Worm (Caenorhabditis elegans) whole organism, L2 larva: ENCODE results near the gene brf-1.
A peak's percentile ranks its signal among the peaks of the same experiment; 100 is the strongest.

ENCODE experiments used
- C34F6.9 ChIP-seq: fragments of 150-350 bp; optimal IDR thresholded peaks from 2 replicates; lab custom pipeline; 2014; ENCODE audit warnings: missing biosample characterization, missing genetic modification characterization
- F13H6.1 ChIP-seq: sonication (generic microtip); optimal IDR thresholded peaks from 2 replicates; lab custom pipeline; 2016; ENCODE audit warnings: missing genetic modification characterization, missing compliant biosample characterization
- R02D3.7 ChIP-seq: fragments of 150-350 bp; optimal IDR thresholded peaks from 2 replicates; lab custom pipeline; 2014; ENCODE audit warnings: missing biosample characterization, missing genetic modification characterization
- Y55F3AM.14 ChIP-seq: fragments of 200-800 bp; sonication (Bioruptor generic); optimal IDR thresholded peaks from 2 replicates; lab custom pipeline; 2018; ENCODE audit warnings: mild to moderate bottlenecking, missing genetic modification characterization, missing compliant biosample characterization
- ZK546.5 ChIP-seq: sonication (generic microtip); optimal IDR thresholded peaks from 2 replicates; lab custom pipeline; 2017; ENCODE audit warnings: missing biosample characterization, missing genetic modification characterization
- alr-1 ChIP-seq: fragments of 150-350 bp; optimal IDR thresholded peaks from 2 replicates; lab custom pipeline; 2014; ENCODE audit warnings: missing biosample characterization, missing genetic modification characterization
- aly-2 ChIP-seq: fragments of 150-350 bp; optimal IDR thresholded peaks from 2 replicates; lab custom pipeline; 2014; ENCODE audit warnings: missing biosample characterization, missing genetic modification characterization
- ama-1 ChIP-seq: fragments of 150-350 bp; optimal IDR thresholded peaks from 2 replicates; lab custom pipeline; 2018; ENCODE audit warnings: inconsistent platforms
- blmp-1 ChIP-seq: sonication (generic microtip); optimal IDR thresholded peaks from 2 replicates; lab custom pipeline; 2017; ENCODE audit warnings: missing genetic modification characterization, mild to moderate bottlenecking, missing compliant biosample characterization, antibody characterized with exemption, moderate library complexity; ENCODE audit not compliant: insufficient read depth
- ceh-16 ChIP-seq: fragments of 150-350 bp; optimal IDR thresholded peaks from 2 replicates; lab custom pipeline; 2014; ENCODE audit warnings: missing biosample characterization, missing genetic modification characterization
- crh-2 ChIP-seq: sonication (generic microtip); optimal IDR thresholded peaks from 2 replicates; lab custom pipeline; 2017; ENCODE audit warnings: missing biosample characterization, missing genetic modification characterization
- dmd-4 ChIP-seq: sonication (generic microtip); optimal IDR thresholded peaks from 2 replicates; lab custom pipeline; 2017; ENCODE audit warnings: missing biosample characterization, missing genetic modification characterization
- egl-27 ChIP-seq: sonication (generic microtip); optimal IDR thresholded peaks from 3 replicates; lab custom pipeline; 2017; ENCODE audit warnings: missing biosample characterization, missing genetic modification reagents, missing genetic modification characterization
- elt-1 ChIP-seq: fragments of 150-350 bp; optimal IDR thresholded peaks from 2 replicates; lab custom pipeline; 2014; ENCODE audit warnings: missing biosample characterization, missing genetic modification characterization
- elt-3 ChIP-seq: sonication (generic microtip); optimal IDR thresholded peaks from 2 replicates; lab custom pipeline; 2017; ENCODE audit warnings: missing biosample characterization, missing genetic modification characterization
- fos-1 ChIP-seq: fragments of 150-350 bp; optimal IDR thresholded peaks from 2 replicates; lab custom pipeline; 2014; ENCODE audit warnings: missing biosample characterization, missing genetic modification characterization
- gmeb-1 ChIP-seq: fragments of 150-350 bp; optimal IDR thresholded peaks from 2 replicates; lab custom pipeline; 2014; ENCODE audit warnings: missing biosample characterization, missing genetic modification characterization
- lin-11 ChIP-seq: fragments of 150-350 bp; sonication (generic microtip); optimal IDR thresholded peaks from 2 replicates; lab custom pipeline; 2014; ENCODE audit warnings: missing biosample characterization, missing genetic modification characterization, inconsistent platforms, mixed read lengths
- lin-13 ChIP-seq: fragments of 150-350 bp; optimal IDR thresholded peaks from 2 replicates; lab custom pipeline; 2014; ENCODE audit warnings: missing biosample characterization, missing genetic modification reagents, missing genetic modification characterization
- lin-39 ChIP-seq: fragments of 150-350 bp; optimal IDR thresholded peaks from 2 replicates; lab custom pipeline; 2014; ENCODE audit warnings: missing biosample characterization, missing genetic modification reagents, missing genetic modification characterization
- lsy-2 ChIP-seq, 2 experiments: fragments of 150-350 bp in 1 of 2; sonication (generic microtip) in 1 of 2; optimal IDR thresholded peaks; 2 replicates each; lab custom pipeline; 2014 to 2017; ENCODE audit warnings: missing biosample characterization in 2 of 2, missing genetic modification characterization in 2 of 2
- mab-5 ChIP-seq: fragments of 150-350 bp; optimal IDR thresholded peaks from 2 replicates; lab custom pipeline; 2014; ENCODE audit warnings: missing biosample characterization, missing genetic modification characterization
- mbf-1 ChIP-seq: sonication (generic microtip); optimal IDR thresholded peaks from 2 replicates; lab custom pipeline; 2017; ENCODE audit warnings: missing biosample characterization, missing genetic modification characterization
- mdl-1 ChIP-seq, 2 experiments: fragments of 150-350 bp in 1 of 2; sonication (generic microtip) in 1 of 2; optimal IDR thresholded peaks; 2 replicates each; lab custom pipeline; 2017; ENCODE audit warnings: missing biosample characterization in 2 of 2, missing genetic modification characterization in 2 of 2
- nhr-10 ChIP-seq: sonication (generic microtip); optimal IDR thresholded peaks from 2 replicates; lab custom pipeline; 2017; ENCODE audit warnings: missing biosample characterization, missing genetic modification characterization
- nhr-11 ChIP-seq: fragments of 150-350 bp; optimal IDR thresholded peaks from 2 replicates; lab custom pipeline; 2014; ENCODE audit warnings: missing biosample characterization, missing genetic modification characterization
- nhr-12 ChIP-seq: fragments of 150-350 bp; optimal IDR thresholded peaks from 2 replicates; lab custom pipeline; 2014; ENCODE audit warnings: missing biosample characterization, missing genetic modification characterization
- nhr-21 ChIP-seq: fragments of 150-350 bp; optimal IDR thresholded peaks from 2 replicates; lab custom pipeline; 2014; ENCODE audit warnings: missing biosample characterization, missing genetic modification characterization
- nhr-23 ChIP-seq: fragments of 150-350 bp; optimal IDR thresholded peaks from 2 replicates; lab custom pipeline; 2014; ENCODE audit warnings: missing biosample characterization, missing genetic modification reagents, missing genetic modification characterization
- nhr-237 ChIP-seq: fragments of 150-350 bp; optimal IDR thresholded peaks from 2 replicates; lab custom pipeline; 2014; ENCODE audit warnings: missing biosample characterization, missing genetic modification characterization
- nhr-25 ChIP-seq: fragments of 150-350 bp; sonication (generic microtip); optimal IDR thresholded peaks from 3 replicates; lab custom pipeline; 2014; ENCODE audit warnings: missing biosample characterization, missing genetic modification characterization
- nhr-6 ChIP-seq: fragments of 150-350 bp; optimal IDR thresholded peaks from 2 replicates; lab custom pipeline; 2014; ENCODE audit warnings: missing biosample characterization, missing genetic modification characterization
- nhr-77 ChIP-seq: fragments of 150-350 bp; optimal IDR thresholded peaks from 2 replicates; lab custom pipeline; 2014; ENCODE audit warnings: missing biosample characterization, missing genetic modification characterization
- peb-1 ChIP-seq: fragments of 150-350 bp; optimal IDR thresholded peaks from 2 replicates; lab custom pipeline; 2014; ENCODE audit warnings: missing biosample characterization, missing genetic modification characterization
- skn-1 ChIP-seq: sonication (generic microtip); optimal IDR thresholded peaks from 2 replicates; lab custom pipeline; 2017; ENCODE audit warnings: missing biosample characterization, missing genetic modification characterization
- sma-3 ChIP-seq: sonication (generic microtip); optimal IDR thresholded peaks from 2 replicates; lab custom pipeline; 2016; ENCODE audit warnings: missing genetic modification reagents, missing genetic modification characterization, missing compliant biosample characterization
- sma-9 ChIP-seq, 2 experiments: fragments of 150-350 bp in 1 of 2; sonication (generic microtip) in 1 of 2; optimal IDR thresholded peaks; 2 replicates each; lab custom pipeline; 2014 to 2016; ENCODE audit warnings: missing genetic modification characterization in 2 of 2, mild to moderate bottlenecking in 1 of 2, missing biosample characterization in 1 of 2, missing compliant biosample characterization in 1 of 2, missing genetic modification reagents in 1 of 2, moderate library complexity in 1 of 2
- snpc-4 ChIP-seq: fragments of 150-350 bp; optimal IDR thresholded peaks from 2 replicates; lab custom pipeline; 2014; ENCODE audit warnings: missing biosample characterization, missing genetic modification characterization
- unc-39 ChIP-seq: fragments of 150-350 bp; optimal IDR thresholded peaks from 2 replicates; lab custom pipeline; 2014; ENCODE audit warnings: missing biosample characterization, missing genetic modification characterization
- unc-62 ChIP-seq: fragments of 150-350 bp; optimal IDR thresholded peaks from 2 replicates; lab custom pipeline; 2014; ENCODE audit warnings: missing biosample characterization, missing genetic modification reagents, missing genetic modification characterization
- ztf-1 ChIP-seq: fragments of 200-800 bp; sonication (Bioruptor generic); conservative IDR thresholded peaks from 2 replicates; pipeline ENCODE4 v1.3.6; 2022; ENCODE audit warnings: missing genetic modification characterization, missing compliant biosample characterization
- ztf-11 ChIP-seq: sonication (generic microtip); optimal IDR thresholded peaks from 2 replicates; lab custom pipeline; 2017; ENCODE audit warnings: missing biosample characterization, missing genetic modification characterization
- ztf-4 ChIP-seq: fragments of 150-350 bp; optimal IDR thresholded peaks from 2 replicates; lab custom pipeline; 2014; ENCODE audit warnings: missing biosample characterization, missing genetic modification characterization

Gene brf-1

DNA sequence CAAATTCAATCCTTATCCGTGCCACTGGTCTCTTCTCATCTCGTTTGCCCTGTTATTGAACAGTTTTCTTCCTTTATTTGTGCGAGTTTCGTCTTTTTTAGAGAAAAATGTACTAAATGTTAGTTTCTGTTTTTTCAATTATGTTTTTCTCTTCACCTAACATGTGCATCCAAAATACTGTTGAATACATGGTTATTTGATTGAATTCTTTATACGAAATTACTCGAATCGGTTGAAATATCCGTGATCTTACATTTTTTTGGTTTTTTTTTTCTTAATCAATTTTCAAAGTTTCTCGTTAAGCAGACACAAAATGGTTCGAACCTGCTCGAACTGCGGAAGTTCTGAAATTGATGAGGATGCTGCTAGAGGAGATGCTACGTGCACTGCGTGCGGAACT is at the start of gene brf-1:
TSS of gene brf-1 (plus strand) at position 301 of the 400 bp plus-strand sequence.
- no peak for TF ChIP-seq ztf-4 (tag; lab: Kevin White, UChicago)
- TF ChIP-seq sma-9 (GFP tag; optimal IDR thresholded peaks at IDR 0.05; lab: Kevin White, UChicago), result no peak
- TF ChIP-seq sma-9 (tag; optimal IDR thresholded peaks at IDR 0.05; lab: Kevin White, UChicago), result no peak
- no peak for TF ChIP-seq unc-39 (tag; lab: Kevin White, UChicago)

DNA sequence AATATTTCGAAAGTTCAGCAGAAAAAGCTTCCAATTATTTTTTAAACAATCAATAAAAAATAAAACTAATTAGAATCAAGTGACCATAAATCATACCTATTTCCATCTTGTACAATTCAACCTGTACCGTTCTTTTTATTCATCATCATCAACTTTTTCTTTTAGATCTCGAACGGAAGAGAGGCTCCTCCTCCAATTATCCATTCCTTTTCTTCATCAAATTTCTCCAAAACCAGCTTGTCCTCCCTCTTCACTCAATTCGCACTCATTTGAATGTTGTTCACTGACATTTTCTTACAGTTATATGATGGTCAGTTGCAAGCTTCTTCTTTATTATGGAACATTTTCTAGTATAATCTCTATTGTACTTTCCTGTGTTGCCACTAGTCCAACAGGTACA is 43.8 kb upstream of the brf-1 start, which contains the start of gene C30G12.4:
TSS of gene C30G12.4 (plus strand) at position 301 of the 400 bp plus-strand sequence.
- TF ChIP-seq nhr-21 (tag; lab: Kevin White, UChicago) (no peak), ama-1 (lab: Kevin White, UChicago) (no peak), lin-13 (GFP tag; lab: Kevin White, UChicago) (no peak), ztf-1 (GFP tag; lab: Robert Waterston, UW) (no peak), nhr-11 (tag; lab: Kevin White, UChicago) (no peak), snpc-4 (no peak)

DNA sequence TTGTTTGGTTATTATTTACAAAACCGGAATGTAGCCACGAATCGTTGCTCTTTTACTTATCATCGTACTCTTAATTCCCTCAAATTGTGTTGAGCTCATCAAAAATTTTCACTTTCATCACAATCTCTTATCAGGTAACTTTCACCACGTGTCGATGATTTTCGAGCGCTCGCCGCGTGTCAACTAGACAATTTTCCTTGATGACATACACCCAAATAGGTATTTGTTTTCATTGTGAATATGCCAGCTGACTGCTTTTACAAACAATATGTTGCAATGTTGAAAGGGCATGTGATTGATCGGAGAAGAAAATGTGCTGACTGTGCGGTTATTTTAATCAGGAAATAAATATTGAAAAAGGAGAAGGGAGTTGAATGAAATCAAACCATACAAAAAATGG is 41.0 kb upstream of the brf-1 start:
- no peak for TF ChIP-seq R02D3.7 (tag; lab: Kevin White, UChicago)
- TF ChIP-seq sma-9 (GFP tag; optimal IDR thresholded peaks at IDR 0.05; lab: Kevin White, UChicago), result peak; percentile 79
- no peak for TF ChIP-seq sma-9 (tag; optimal IDR thresholded peaks at IDR 0.05; lab: Kevin White, UChicago)
- TF ChIP-seq lsy-2 (tag; optimal IDR thresholded peaks at IDR 0.05; lab: Kevin White, UChicago), result no peak
- TF ChIP-seq fos-1, result peak; percentile 62
- TF ChIP-seq lin-39 (tag; lab: Kevin White, UChicago), result no peak
- TF ChIP-seq snpc-4, result no peak
- TF ChIP-seq nhr-10 (tag; lab: Kevin White, UChicago), result no peak
- TF ChIP-seq peb-1 (tag; lab: Kevin White, UChicago), result no peak
- TF ChIP-seq ama-1 (lab: Kevin White, UChicago), result no peak
- TF ChIP-seq elt-3 (tag; lab: Kevin White, UChicago), result no peak
- TF ChIP-seq nhr-12 (tag; lab: Kevin White, UChicago), result no peak
- no peak for TF ChIP-seq ZK546.5 (tag; lab: Kevin White, UChicago)
- TF ChIP-seq nhr-237 (tag; lab: Kevin White, UChicago), result no peak
- no peak for TF ChIP-seq nhr-21 (tag; lab: Kevin White, UChicago)
- no peak for TF ChIP-seq unc-62
- TF ChIP-seq blmp-1 (tag; lab: Kevin White, UChicago), result peak; percentile 47
- TF ChIP-seq F13H6.1, result no peak
- no peak for TF ChIP-seq alr-1 (tag; lab: Kevin White, UChicago)
- TF ChIP-seq skn-1, result no peak
- TF ChIP-seq mbf-1 (tag; lab: Kevin White, UChicago), result no peak
- peak; percentile 12 for TF ChIP-seq sma-3
- TF ChIP-seq nhr-77 (tag; lab: Kevin White, UChicago), result no peak
- no peak for TF ChIP-seq Y55F3AM.14 (GFP tag; lab: Kevin White, UChicago)
- TF ChIP-seq gmeb-1, result peak; percentile 42
- TF ChIP-seq ceh-16 (tag; lab: Kevin White, UChicago), result no peak
- TF ChIP-seq ztf-1 (GFP tag; lab: Robert Waterston, UW), result no peak
- peak; percentile 74 for TF ChIP-seq crh-2 (tag; lab: Kevin White, UChicago)
- peak in 1 of 2 experiments; percentile 37 for TF ChIP-seq mdl-1 (tag; optimal IDR thresholded peaks at IDR 0.05; lab: Kevin White, UChicago)
- no peak for TF ChIP-seq dmd-4 (tag; lab: Kevin White, UChicago)
- TF ChIP-seq C34F6.9 (tag; lab: Kevin White, UChicago), result no peak
- TF ChIP-seq aly-2 (tag; lab: Kevin White, UChicago), result no peak
- TF ChIP-seq egl-27 (tag; lab: Kevin White, UChicago), result no peak
- no peak for TF ChIP-seq unc-39 (tag; lab: Kevin White, UChicago)
- TF ChIP-seq nhr-23 (tag; lab: Kevin White, UChicago), result no peak
- no peak for TF ChIP-seq nhr-6
- TF ChIP-seq elt-1, result no peak
- TF ChIP-seq lin-11 (tag; lab: Kevin White, UChicago), result no peak
- TF ChIP-seq lin-13 (GFP tag; lab: Kevin White, UChicago), result no peak
- TF ChIP-seq ztf-11 (tag; lab: Kevin White, UChicago), result no peak
- TF ChIP-seq mab-5 (tag; lab: Kevin White, UChicago), result no peak
- TF ChIP-seq nhr-25 (tag; lab: Kevin White, UChicago), result no peak
